Worm (Caenorhabditis elegans): ENCODE data around the gene nhr-43.

The nhr-43 gene

ce11 chrIV:11868452-11868851, 30.9 kb upstream of the nhr-43 start:
- TF ChIP-seq elt-3 (tag; optimal IDR thresholded peaks at IDR 0.05), result no peak
- no peak for TF ChIP-seq lsy-12 (tag; optimal IDR thresholded peaks at IDR 0.05)
- TF ChIP-seq nhr-76 (tag; optimal IDR thresholded peaks at IDR 0.05), result no peak
- TF ChIP-seq tbx-2 (tag; optimal IDR thresholded peaks at IDR 0.05), result no peak
- no peak for TF ChIP-seq fos-1 (tag; optimal IDR thresholded peaks at IDR 0.05)
- no peak for TF ChIP-seq ZK546.5 (tag; optimal IDR thresholded peaks at IDR 0.05)

DNA sequence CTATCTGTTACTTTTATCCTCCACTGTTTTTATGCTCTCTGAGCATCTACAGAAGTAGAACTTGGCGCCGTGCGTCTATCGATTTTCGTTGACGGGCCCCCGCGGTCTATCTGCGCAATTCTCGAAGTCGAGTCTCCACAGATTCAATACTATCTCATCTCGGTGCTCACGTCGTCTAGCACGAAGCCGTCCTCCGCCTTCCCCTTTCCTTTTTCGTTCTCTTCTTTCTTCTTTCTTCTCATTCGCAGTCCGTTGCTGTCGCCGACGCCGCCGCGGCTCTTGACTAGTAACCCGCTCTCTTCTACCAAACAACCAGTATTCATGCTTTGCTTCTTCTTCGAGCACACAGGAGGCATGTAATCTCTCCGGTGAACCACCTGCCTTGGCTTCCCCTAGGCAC, 28.3 kb upstream of the nhr-43 start:
- TF ChIP-seq aly-2 (tag; optimal IDR thresholded peaks at IDR 0.05), result no peak
- TF ChIP-seq lsy-12 (tag; optimal IDR thresholded peaks at IDR 0.05), result no peak
- TF ChIP-seq elt-3 (tag; optimal IDR thresholded peaks at IDR 0.05), result no peak
- TF ChIP-seq daf-12 (tag; optimal IDR thresholded peaks at IDR 0.05), result no peak
- no peak for TF ChIP-seq mdl-1 (tag; optimal IDR thresholded peaks at IDR 0.05)
- TF ChIP-seq lin-39 (tag; optimal IDR thresholded peaks at IDR 0.05), result peak; percentile 31
- TF ChIP-seq nhr-12 (tag; optimal IDR thresholded peaks at IDR 0.05), result no peak
- TF ChIP-seq snpc-4 (tag; optimal IDR thresholded peaks at IDR 0.05), result peak; percentile 10
- TF ChIP-seq nhr-23 (tag; optimal IDR thresholded peaks at IDR 0.05), result no peak
- TF ChIP-seq nfya-1 (tag; optimal IDR thresholded peaks at IDR 0.05; ENCODE audit: insufficient read depth), result peak; percentile 69
- TF ChIP-seq fkh-10 (GFP tag; optimal IDR thresholded peaks at IDR 0.05), result peak; percentile 16
- peak; percentile 25 for TF ChIP-seq lin-15B (tag; optimal IDR thresholded peaks at IDR 0.05)
- no peak for TF ChIP-seq nhr-28 (tag; optimal IDR thresholded peaks at IDR 0.05)
- no peak for TF ChIP-seq nhr-76 (tag; optimal IDR thresholded peaks at IDR 0.05)
- TF ChIP-seq ztf-4 (tag; optimal IDR thresholded peaks at IDR 0.05), result no peak
- TF ChIP-seq pha-4 (tag; optimal IDR thresholded peaks at IDR 0.05), result no peak
- no peak for TF ChIP-seq jun-1 (tag; optimal IDR thresholded peaks at IDR 0.05)
- no peak for TF ChIP-seq nhr-25 (tag; optimal IDR thresholded peaks at IDR 0.05)
- TF ChIP-seq elt-1 (tag; optimal IDR thresholded peaks at IDR 0.05), result no peak
- no peak for TF ChIP-seq fos-1 (tag; optimal IDR thresholded peaks at IDR 0.05)

ce11 chrIV:11871898-11872297, 27.5 kb upstream of the nhr-43 start:
- no peak for TF ChIP-seq ceh-16 (tag; optimal IDR thresholded peaks at IDR 0.05)
- no peak for TF ChIP-seq lin-39 (tag; optimal IDR thresholded peaks at IDR 0.05)
- TF ChIP-seq sea-2 (GFP tag; optimal IDR thresholded peaks at IDR 0.05), result no peak
- TF ChIP-seq elt-3 (tag; optimal IDR thresholded peaks at IDR 0.05), result no peak
- no peak for TF ChIP-seq pha-4 (tag; optimal IDR thresholded peaks at IDR 0.05)
- TF ChIP-seq ceh-9 (tag; optimal IDR thresholded peaks at IDR 0.05), result no peak
- TF ChIP-seq R02D3.7 (tag; optimal IDR thresholded peaks at IDR 0.05), result no peak
- no peak for TF ChIP-seq lin-15B (tag; optimal IDR thresholded peaks at IDR 0.05)
- no peak for TF ChIP-seq nhr-237 (tag; optimal IDR thresholded peaks at IDR 0.05)
- no peak for TF ChIP-seq nhr-12 (tag; optimal IDR thresholded peaks at IDR 0.05)
- no peak for TF ChIP-seq elt-2 (tag; optimal IDR thresholded peaks at IDR 0.05)
- TF ChIP-seq mdl-1 (tag; optimal IDR thresholded peaks at IDR 0.05), result no peak
- TF ChIP-seq ztf-4 (tag; optimal IDR thresholded peaks at IDR 0.05), result no peak
- TF ChIP-seq snpc-4 (tag; optimal IDR thresholded peaks at IDR 0.05), result no peak
- no peak for TF ChIP-seq egl-27 (tag; optimal IDR thresholded peaks at IDR 0.05)

DNA sequence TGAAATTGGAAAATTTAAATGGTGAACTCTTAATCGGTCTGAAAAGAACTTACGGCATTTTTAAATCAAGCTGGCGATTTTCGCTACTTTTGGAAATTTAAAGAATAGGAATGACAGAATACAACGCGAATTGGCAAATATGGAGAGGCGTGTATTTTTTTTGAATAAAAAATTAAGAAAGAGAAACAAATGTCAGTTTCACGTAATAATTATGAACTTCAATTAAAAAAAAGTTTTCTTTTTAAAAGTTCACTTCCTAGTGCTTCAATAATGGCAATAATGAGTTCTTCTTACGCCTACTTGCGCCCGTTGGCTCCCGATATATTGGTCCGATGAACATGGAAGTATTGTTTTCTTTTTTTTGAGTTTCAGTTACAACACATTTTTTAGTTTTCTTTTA, 21.7 kb upstream of the nhr-43 start, which contains the start of gene pph-2:
Gene pph-2, minus strand, starts transcription at position 101 of the 400 bp plus-strand sequence.
- TF ChIP-seq zag-1 (tag; optimal IDR thresholded peaks at IDR 0.05) (no peak), daf-12 (tag; optimal IDR thresholded peaks at IDR 0.05) (no peak), ceh-82 (tag; optimal IDR thresholded peaks at IDR 0.05) (no peak), mml-1 (tag; optimal IDR thresholded peaks at IDR 0.05) (no peak), lin-15B (tag; optimal IDR thresholded peaks at IDR 0.05) (no peak), nhr-76 (tag; optimal IDR thresholded peaks at IDR 0.05) (no peak), nhr-25 (tag; optimal IDR thresholded peaks at IDR 0.05) (no peak), nhr-28 (tag; optimal IDR thresholded peaks at IDR 0.05) (no peak), nhr-77 (tag; optimal IDR thresholded peaks at IDR 0.05) (no peak), elt-3 (tag; optimal IDR thresholded peaks at IDR 0.05) (no peak), nhr-12 (tag; optimal IDR thresholded peaks at IDR 0.05) (no peak), mdl-1 (tag; optimal IDR thresholded peaks at IDR 0.05) (no peak), nfya-1 (tag; optimal IDR thresholded peaks at IDR 0.05; ENCODE audit: insufficient read depth) (no peak), fkh-2 (tag; optimal IDR thresholded peaks at IDR 0.05) (no peak), pha-4 (tag; optimal IDR thresholded peaks at IDR 0.05) (no peak), ZK546.5 (tag; optimal IDR thresholded peaks at IDR 0.05) (no peak)

DNA sequence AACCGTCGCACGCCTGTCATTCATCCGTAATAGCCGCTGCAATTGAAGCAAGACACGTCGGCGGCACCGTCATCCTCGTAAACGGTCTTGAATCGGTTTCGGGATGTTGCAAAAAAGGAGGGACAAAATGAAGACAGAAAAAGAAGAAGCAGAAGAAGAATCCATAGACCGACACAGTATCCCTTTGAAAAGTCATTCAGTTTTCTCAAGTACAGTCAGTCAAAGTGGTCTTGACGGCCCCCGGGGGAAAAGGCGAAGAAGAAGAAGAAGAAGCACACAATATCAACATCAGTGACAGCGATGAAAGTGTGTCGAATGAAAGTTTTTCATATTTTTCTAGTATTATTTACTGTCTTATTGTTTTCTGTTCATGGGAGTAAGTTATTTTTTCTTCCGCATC, 21.1 kb upstream of the nhr-43 start, which contains the start of gene cutl-27:
Gene cutl-27, plus strand, starts transcription at position 301 of the 400 bp plus-strand sequence.
- TF ChIP-seq nfya-1 (tag; optimal IDR thresholded peaks at IDR 0.05; ENCODE audit: insufficient read depth) (no peak), ceh-9 (tag; optimal IDR thresholded peaks at IDR 0.05) (no peak), nhr-11 (tag; optimal IDR thresholded peaks at IDR 0.05) (no peak), ceh-82 (tag; optimal IDR thresholded peaks at IDR 0.05) (no peak), nhr-12 (tag; optimal IDR thresholded peaks at IDR 0.05) (no peak), eor-1 (tag; optimal IDR thresholded peaks at IDR 0.05) (no peak), nhr-28 (tag; optimal IDR thresholded peaks at IDR 0.05) (no peak), R02D3.7 (tag; optimal IDR thresholded peaks at IDR 0.05) (no peak), elt-3 (tag; optimal IDR thresholded peaks at IDR 0.05) (no peak), ztf-4 (tag; optimal IDR thresholded peaks at IDR 0.05) (no peak), ama-1 (optimal IDR thresholded peaks at IDR 0.05) (no peak), tbx-2 (tag; optimal IDR thresholded peaks at IDR 0.05) (no peak), lin-39 (tag; optimal IDR thresholded peaks at IDR 0.05) (no peak), nhr-43 (tag; optimal IDR thresholded peaks at IDR 0.05; ENCODE audit: poor library complexity, severe bottlenecking) (no peak), hmg-11 (tag; optimal IDR thresholded peaks at IDR 0.05) (no peak), nhr-77 (tag; optimal IDR thresholded peaks at IDR 0.05) (no peak), aly-2 (tag; optimal IDR thresholded peaks at IDR 0.05) (no peak), snpc-4 (tag; optimal IDR thresholded peaks at IDR 0.05) (no peak), jun-1 (tag; optimal IDR thresholded peaks at IDR 0.05) (no peak), pqm-1 (tag; optimal IDR thresholded peaks at IDR 0.05) (no peak)

Data from whole organism, L3 larva.